Worm (Caenorhabditis elegans): ENCODE data around the gene F14H8.4.

F14H8.4 gene

ce11 chrV:15013328-15013727, 10.3 kb upstream of the F14H8.4 start:
- TF ChIP-seq dox-1 (GFP tag; IDR thresholded peaks at IDR 0.05) (no peak), hmg-1.2 (GFP tag; IDR thresholded peaks at IDR 0.05) (no peak), nhr-27 (tag; optimal IDR thresholded peaks at IDR 0.05) (no peak), tlf-1 (GFP tag; optimal IDR thresholded peaks at IDR 0.05) (no peak), sea-2 (GFP tag; IDR thresholded peaks at IDR 0.05) (no peak), mes-4 (tag; optimal IDR thresholded peaks at IDR 0.05) (no peak), B0336.3 (GFP tag; IDR thresholded peaks at IDR 0.05) (no peak), B0261.1 (tag; optimal IDR thresholded peaks at IDR 0.05) (no peak), ztf-3 (GFP tag; optimal IDR thresholded peaks at IDR 0.05) (no peak), madf-10 (tag; optimal IDR thresholded peaks at IDR 0.05) (no peak)

- TF ChIP-seq lin-40 (tag; optimal IDR thresholded peaks at IDR 0.05): no peak
- no peak for TF ChIP-seq Y67H2A.10 (GFP tag; conservative IDR thresholded peaks at IDR 0.05)
- TF ChIP-seq ceh-58 (GFP tag; IDR thresholded peaks at IDR 0.05): no peak
- no peak for TF ChIP-seq nhr-90 (tag; optimal IDR thresholded peaks at IDR 0.05)
- TF ChIP-seq bed-1 (GFP tag; IDR thresholded peaks at IDR 0.05): no peak
- no peak for TF ChIP-seq ztf-26 (tag; optimal IDR thresholded peaks at IDR 0.05)
- no peak for TF ChIP-seq dpl-1 (GFP tag; optimal IDR thresholded peaks at IDR 0.05)
- TF ChIP-seq efl-1 (GFP tag; optimal IDR thresholded peaks at IDR 0.05): no peak
- no peak for TF ChIP-seq ceh-27 (GFP tag; optimal IDR thresholded peaks at IDR 0.05)
- no peak for TF ChIP-seq ceh-79 (tag; optimal IDR thresholded peaks at IDR 0.05)
- TF ChIP-seq F52B5.7 (tag; optimal IDR thresholded peaks at IDR 0.05): no peak
- no peak for TF ChIP-seq ets-4 (GFP tag; optimal IDR thresholded peaks at IDR 0.05)
- TF ChIP-seq lin-35 (GFP tag; optimal IDR thresholded peaks at IDR 0.05): no peak
- TF ChIP-seq mcd-1 (GFP tag; IDR thresholded peaks at IDR 0.05): no peak
- TF ChIP-seq B0336.3 (GFP tag; IDR thresholded peaks at IDR 0.05): no peak
- no peak for TF ChIP-seq nfya-2 (GFP tag; IDR thresholded peaks at IDR 0.05)
- TF ChIP-seq atf-7 (tag; optimal IDR thresholded peaks at IDR 0.05): no peak
Measured at ce11 chrV:15014164-15014563, 9.5 kb upstream of the F14H8.4 start, which contains the start of gene obr-2. Gene obr-2, minus strand, starts transcription at chrV:15014264.

DNA sequence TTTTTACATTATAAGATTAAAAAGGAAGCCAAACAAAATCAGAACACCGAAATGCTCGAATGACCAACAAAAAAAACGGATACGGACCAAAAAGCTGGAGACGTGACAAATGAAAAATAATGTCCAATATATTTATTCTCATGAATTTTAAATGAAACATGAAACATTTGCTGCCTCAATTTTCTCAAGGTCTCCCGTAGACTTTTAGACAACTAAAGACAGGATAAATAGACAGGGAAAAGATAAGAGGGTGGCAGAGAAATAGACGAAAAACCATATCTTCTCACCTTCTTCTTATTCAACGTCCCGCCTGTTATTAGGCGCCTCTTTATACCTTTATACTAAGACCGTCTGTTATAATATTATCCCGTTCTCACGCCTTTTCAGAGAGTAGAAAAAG, 7.8 kb upstream of the F14H8.4 start:
- no peak for TF ChIP-seq ama-1 (optimal IDR thresholded peaks at IDR 0.05)
- no peak for TF ChIP-seq ama-1 (GFP tag; optimal IDR thresholded peaks at IDR 0.05)
- TF ChIP-seq nfya-1 (tag; optimal IDR thresholded peaks at IDR 0.05; ENCODE audit: borderline replicate concordance, insufficient read depth): no peak
- TF ChIP-seq athp-1 (tag; optimal IDR thresholded peaks at IDR 0.05): no peak
- no peak for TF ChIP-seq Y56A3A.18 (GFP tag; IDR thresholded peaks at IDR 0.05)
- no peak for TF ChIP-seq dpl-1 (GFP tag; optimal IDR thresholded peaks at IDR 0.05)
- TF ChIP-seq egl-18 (GFP tag; IDR thresholded peaks at IDR 0.05): no peak
- TF ChIP-seq C06A6.2 (GFP tag; conservative IDR thresholded peaks at IDR 0.05): no peak
- no peak for TF ChIP-seq F57A8.1 (GFP tag; optimal IDR thresholded peaks at IDR 0.05)
- TF ChIP-seq F37B4.10 (GFP tag; IDR thresholded peaks at IDR 0.05): no peak
- TF ChIP-seq unc-130 (GFP tag; optimal IDR thresholded peaks at IDR 0.05): no peak
- no peak for TF ChIP-seq xnd-1 (tag; optimal IDR thresholded peaks at IDR 0.05)
- no peak for TF ChIP-seq ztf-6 (GFP tag; IDR thresholded peaks at IDR 0.05)
- no peak for TF ChIP-seq rpc-1 (optimal IDR thresholded peaks at IDR 0.05)
- TF ChIP-seq rpc-1 (tag; optimal IDR thresholded peaks at IDR 0.05): no peak
- TF ChIP-seq die-1 (tag; optimal IDR thresholded peaks at IDR 0.05): no peak
- no peak for TF ChIP-seq chd-7 (tag; optimal IDR thresholded peaks at IDR 0.05)
- no peak for TF ChIP-seq F10E7.11 (tag; optimal IDR thresholded peaks at IDR 0.05)
